Worm (Caenorhabditis elegans) whole organism, L3 larva: Measurements from ENCODE around the gene T13A10.2.
A peak's percentile ranks its signal among the peaks of the same experiment; 100 is the strongest.

ENCODE experiments used
- R02D3.7 ChIP-seq: fragments of 150-350 bp; optimal IDR thresholded peaks from 2 replicates; lab custom pipeline; 2014; ENCODE audit warnings: missing biosample characterization, missing genetic modification characterization
- ceh-28 ChIP-seq: fragments of 150-350 bp; optimal IDR thresholded peaks from 2 replicates; lab custom pipeline; 2014; ENCODE audit warnings: missing biosample characterization, missing genetic modification reagents, missing genetic modification characterization
- ceh-9 ChIP-seq: sonication (generic microtip); optimal IDR thresholded peaks from 2 replicates; lab custom pipeline; 2018; ENCODE audit warnings: missing biosample characterization, missing genetic modification characterization
- daf-12 ChIP-seq: fragments of 150-350 bp; optimal IDR thresholded peaks from 2 replicates; lab custom pipeline; 2014; ENCODE audit warnings: missing biosample characterization, missing genetic modification reagents, missing genetic modification characterization
- elt-2 ChIP-seq: sonication (generic microtip); optimal IDR thresholded peaks from 2 replicates; lab custom pipeline; 2016; ENCODE audit warnings: missing genetic modification reagents, mild to moderate bottlenecking, missing genetic modification characterization, missing compliant biosample characterization
- elt-3 ChIP-seq, 3 experiments: fragments of 150-350 bp in 1 of 3; sonication (generic microtip) in 2 of 3; optimal IDR thresholded peaks; 2 replicates in 2 of 3; 4 replicates in 1 of 3; lab custom pipeline; 2014 to 2017; ENCODE audit warnings: missing biosample characterization in 3 of 3, missing genetic modification characterization in 3 of 3
- eor-1 ChIP-seq, 2 experiments: fragments of 150-350 bp; optimal IDR thresholded peaks; 2 replicates each; lab custom pipeline; 2014 to 2018; ENCODE audit warnings: missing biosample characterization in 2 of 2, missing genetic modification characterization in 2 of 2
- fkh-2 ChIP-seq: fragments of 150-350 bp; optimal IDR thresholded peaks from 2 replicates; lab custom pipeline; 2014; ENCODE audit warnings: missing biosample characterization, missing genetic modification reagents, missing genetic modification characterization
- jun-1 ChIP-seq: fragments of 150-350 bp; optimal IDR thresholded peaks from 2 replicates; lab custom pipeline; 2014; ENCODE audit warnings: missing biosample characterization, missing genetic modification reagents, missing genetic modification characterization
- lin-15B ChIP-seq: fragments of 150-350 bp; optimal IDR thresholded peaks from 2 replicates; lab custom pipeline; 2014; ENCODE audit warnings: missing biosample characterization, missing genetic modification characterization
- lsy-12 ChIP-seq: sonication (generic microtip); optimal IDR thresholded peaks from 2 replicates; lab custom pipeline; 2016; ENCODE audit warnings: mild to moderate bottlenecking, missing genetic modification characterization, missing compliant biosample characterization
- mml-1 ChIP-seq: fragments of 150-350 bp; sonication (generic microtip); optimal IDR thresholded peaks from 3 replicates; lab custom pipeline; 2014; ENCODE audit warnings: missing biosample characterization, missing genetic modification characterization
- nfya-1 ChIP-seq: sonication (generic microtip); optimal IDR thresholded peaks from 2 replicates; lab custom pipeline; 2017; ENCODE audit warnings: missing genetic modification characterization, mild to moderate bottlenecking, missing compliant biosample characterization, antibody characterized with exemption, moderate library complexity; ENCODE audit not compliant: insufficient read depth
- nhr-12 ChIP-seq: fragments of 150-350 bp; optimal IDR thresholded peaks from 2 replicates; lab custom pipeline; 2014; ENCODE audit warnings: missing biosample characterization, missing genetic modification characterization
- nhr-43 ChIP-seq: sonication (generic microtip); optimal IDR thresholded peaks from 2 replicates; lab custom pipeline; 2016; ENCODE audit warnings: mild to moderate bottlenecking, missing genetic modification characterization, missing compliant biosample characterization; ENCODE audit not compliant: poor library complexity, severe bottlenecking
- nhr-67 ChIP-seq: fragments of 150-350 bp; optimal IDR thresholded peaks from 2 replicates; lab custom pipeline; 2014; ENCODE audit warnings: missing biosample characterization, missing genetic modification characterization
- nhr-77 ChIP-seq: fragments of 150-350 bp; optimal IDR thresholded peaks from 2 replicates; lab custom pipeline; 2014; ENCODE audit warnings: missing biosample characterization, missing genetic modification characterization
- pha-4 ChIP-seq: fragments of 150-350 bp; optimal IDR thresholded peaks from 2 replicates; lab custom pipeline; 2014; ENCODE audit warnings: missing biosample characterization, missing genetic modification reagents, missing genetic modification characterization
- pqm-1 ChIP-seq: fragments of 150-350 bp; optimal IDR thresholded peaks from 2 replicates; lab custom pipeline; 2017; ENCODE audit warnings: missing biosample characterization, missing genetic modification characterization, inconsistent platforms
- sea-2 ChIP-seq: fragments of 150-350 bp; sonication (generic microtip); optimal IDR thresholded peaks from 4 replicates; lab custom pipeline; 2014; ENCODE audit warnings: missing biosample characterization, missing genetic modification reagents, missing genetic modification characterization
- skn-1 ChIP-seq: fragments of 150-350 bp; optimal IDR thresholded peaks from 2 replicates; lab custom pipeline; 2014; ENCODE audit warnings: missing biosample characterization, missing genetic modification characterization
- snpc-4 ChIP-seq: fragments of 150-350 bp; optimal IDR thresholded peaks from 2 replicates; lab custom pipeline; 2014; ENCODE audit warnings: missing biosample characterization, missing genetic modification characterization
- unc-62 ChIP-seq: fragments of 150-350 bp; sonication (generic microtip); optimal IDR thresholded peaks from 4 replicates; lab custom pipeline; 2014; ENCODE audit warnings: missing biosample characterization, missing genetic modification reagents, missing genetic modification characterization
- zag-1 ChIP-seq: fragments of 150-350 bp; optimal IDR thresholded peaks from 2 replicates; lab custom pipeline; 2014; ENCODE audit warnings: missing biosample characterization, missing genetic modification characterization
- ztf-11 ChIP-seq: fragments of 150-350 bp; optimal IDR thresholded peaks from 2 replicates; lab custom pipeline; 2014; ENCODE audit warnings: missing biosample characterization, missing genetic modification characterization
- ztf-4 ChIP-seq: fragments of 150-350 bp; optimal IDR thresholded peaks from 2 replicates; lab custom pipeline; 2014; ENCODE audit warnings: missing biosample characterization, missing genetic modification characterization

Gene T13A10.2

ce11 chrIV:6217066-6217465 is 36.0 kb upstream of the T13A10.2 start, which contains the start of gene C49A9.9:
Gene C49A9.9, plus strand, starts transcription at chrIV:6217372.
- TF ChIP-seq unc-62 (GFP tag; lab: Kevin White, UChicago) (no peak), pqm-1 (tag; lab: Kevin White, UChicago) (peak; percentile 58), elt-2 (peak; percentile 56), pha-4 (peak; percentile 45), eor-1 (tag; optimal IDR thresholded peaks at IDR 0.05; lab: Kevin White, UChicago) (no peak)

DNA sequence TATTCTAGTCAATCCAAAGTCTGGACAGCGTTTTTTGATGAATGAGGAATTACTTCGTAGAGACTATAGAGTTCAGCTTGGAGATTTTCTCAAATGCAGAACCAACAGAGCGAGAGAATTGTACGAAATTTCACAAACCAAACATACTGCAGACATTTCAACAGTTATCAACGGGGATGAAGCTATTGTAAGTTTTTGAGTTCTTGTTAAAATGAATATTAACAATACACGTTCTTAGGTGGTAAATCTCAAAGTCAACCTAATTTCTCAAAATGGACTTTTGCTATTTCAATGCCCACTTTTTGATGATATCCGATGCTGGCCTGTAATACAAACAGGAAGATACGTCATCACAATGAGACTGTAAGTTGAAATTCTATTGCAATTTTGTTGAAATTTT is 35.6 kb upstream of the T13A10.2 start:
- TF ChIP-seq nhr-67 (tag; lab: Kevin White, UChicago) (no peak), fkh-2 (no peak), skn-1 (tag; lab: Kevin White, UChicago) (no peak), ceh-28 (no peak), ceh-9 (tag; lab: Kevin White, UChicago) (no peak), R02D3.7 (tag; lab: Kevin White, UChicago) (no peak)

DNA sequence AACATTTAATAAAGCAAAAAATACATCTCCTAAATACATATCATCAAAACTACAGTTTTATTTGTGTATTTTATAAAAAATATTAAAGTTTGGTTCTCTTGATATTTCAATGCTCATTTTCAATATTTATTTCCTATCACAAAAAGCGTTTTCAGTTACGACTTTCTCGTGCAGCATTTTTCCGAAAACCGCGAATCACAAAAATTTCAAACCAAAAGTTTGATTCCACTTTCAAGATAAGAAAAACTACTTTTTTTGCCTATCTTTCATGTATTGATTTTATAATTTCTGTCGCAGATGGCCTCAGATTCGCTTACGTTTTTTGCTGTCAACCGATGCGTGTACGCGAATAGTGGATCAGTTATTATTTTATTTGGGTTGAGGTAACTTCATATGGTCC is 33.7 kb upstream of the T13A10.2 start, which contains the start of gene C49A9.4:
C49A9.4 (plus strand) TSS at position 265 of the 400 bp plus-strand sequence.
- TF ChIP-seq nhr-12 (tag; lab: Kevin White, UChicago) (no peak), sea-2 (GFP tag; lab: Kevin White, UChicago) (no peak), zag-1 (tag; lab: Kevin White, UChicago) (no peak), pqm-1 (tag; lab: Kevin White, UChicago) (peak; percentile 39), lin-15B (no peak), nhr-43 (no peak), snpc-4 (tag; lab: Kevin White, UChicago) (no peak), eor-1 (tag; optimal IDR thresholded peaks at IDR 0.05; lab: Kevin White, UChicago) (no peak), lsy-12 (tag; lab: Kevin White, UChicago) (no peak), nfya-1 (no peak), daf-12 (tag; lab: Kevin White, UChicago) (no peak), elt-2 (peak; percentile 73), jun-1 (tag; lab: Kevin White, UChicago) (no peak), mml-1 (tag; lab: Kevin White, UChicago) (no peak)

- peak; percentile 29 for TF ChIP-seq elt-2
- TF ChIP-seq, all 47 proteins: peak for 1; not testable (repeated sequence) for 46
These were observed 33.0 kb upstream of the T13A10.2 start for ce11 chrIV:6220142-6220541.

ce11 chrIV:6221878-6222277 is 31.2 kb upstream of the T13A10.2 start, which contains the start of gene C49A9.3:
Gene C49A9.3, plus strand, starts transcription at chrIV:6222089.
- peak; percentile 6 for TF ChIP-seq pha-4
- TF ChIP-seq elt-3 (tag; optimal IDR thresholded peaks at IDR 0.05; lab: Kevin White, UChicago): no peak
- TF ChIP-seq ztf-4 (tag; lab: Kevin White, UChicago): no peak
- no peak for TF ChIP-seq sea-2 (GFP tag; lab: Kevin White, UChicago)
- TF ChIP-seq snpc-4 (tag; lab: Kevin White, UChicago): no peak
- no peak for TF ChIP-seq jun-1 (tag; lab: Kevin White, UChicago)
- TF ChIP-seq pqm-1 (tag; lab: Kevin White, UChicago): peak; percentile 44
- no peak for TF ChIP-seq ztf-11
- peak; percentile 75 for TF ChIP-seq elt-2

DNA sequence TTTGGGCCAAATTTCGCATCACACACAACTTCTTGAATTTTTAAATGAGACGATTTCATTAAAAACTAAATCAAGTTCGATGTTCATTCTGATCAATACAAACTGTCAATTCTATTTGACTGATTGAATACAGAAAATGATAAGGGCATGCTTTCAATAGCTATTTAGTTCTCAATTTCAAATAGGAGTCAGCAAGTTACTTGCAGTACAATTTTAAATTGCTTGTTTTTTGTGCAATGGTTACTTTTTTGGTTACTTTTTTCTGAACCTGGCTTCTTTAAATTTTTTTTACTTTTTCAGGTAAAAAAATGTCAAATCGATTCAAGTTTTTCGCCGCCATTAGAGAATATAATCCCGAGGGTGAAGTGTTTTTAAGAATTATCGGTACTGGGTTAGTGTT is 28.0 kb upstream of the T13A10.2 start, which contains the start of gene C49A9.2:
C49A9.2 (plus strand) TSS at position 301 of the 400 bp plus-strand sequence.
- TF ChIP-seq daf-12 (tag; lab: Kevin White, UChicago): no peak
- TF ChIP-seq ztf-11: no peak
- TF ChIP-seq elt-2: peak; percentile 16
- no peak for TF ChIP-seq elt-3 (tag; optimal IDR thresholded peaks at IDR 0.05; lab: Kevin White, UChicago)

- no peak for TF ChIP-seq mml-1 (tag; lab: Kevin White, UChicago)
- peak; percentile 41 for TF ChIP-seq elt-2
These were observed 25.1 kb upstream of the T13A10.2 start, which contains the start of gene C49A9.1 for ce11 chrIV:6227974-6228373. Gene C49A9.1, plus strand, starts transcription at chrIV:6228190.

DNA sequence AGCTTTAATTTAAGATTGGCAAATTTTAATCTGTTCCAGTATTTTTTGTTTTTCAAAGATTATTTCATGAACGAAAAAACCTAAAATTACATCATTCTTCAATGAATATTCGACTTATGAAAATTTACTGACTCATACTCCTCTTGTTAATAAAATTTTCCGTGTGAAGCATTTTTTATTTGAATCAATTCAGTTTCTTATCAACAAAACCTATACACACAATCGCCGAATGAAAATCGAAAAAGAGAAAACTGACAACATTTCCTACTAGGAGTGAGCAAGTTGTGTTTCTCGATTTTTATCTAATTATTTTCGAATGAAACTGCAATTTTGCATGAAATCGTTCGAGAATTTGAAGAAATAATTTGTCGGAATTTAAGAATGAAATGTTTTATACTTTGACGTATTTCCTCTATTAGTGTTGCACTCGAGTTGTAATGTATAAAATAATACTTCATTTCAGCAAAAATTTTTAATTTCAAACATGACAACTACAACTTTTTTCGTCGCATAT is 22.5 kb upstream of the T13A10.2 start, which contains the start of gene F58F9.4:
F58F9.4 (plus strand) TSS at position 464 of the 514 bp plus-strand sequence.
- TF ChIP-seq nhr-77 (tag; lab: Kevin White, UChicago) (no peak), elt-2 (peak; percentile 43)
